Fruit fly (Drosophila melanogaster) whole organism, prepupa: ENCODE data around the gene Cyp12a5.
A peak's percentile ranks its signal among the peaks of the same experiment; 100 is the strongest.

Experiments
- CG6792 ChIP-seq: fragments of 200-800 bp; sonication (Bioruptor generic); optimal IDR thresholded peaks from 3 replicates; lab custom pipeline; 2016; ENCODE audit warnings: missing biosample characterization, missing genetic modification characterization
- CG8119 ChIP-seq: fragments of 200-800 bp; sonication (Bioruptor generic); IDR thresholded peaks from 3 replicates; pipeline ENCODE4 v1.3.6; 2022; ENCODE audit warnings: missing biosample characterization, missing genetic modification characterization
- CG8632 ChIP-seq: fragments of 200-800 bp; sonication (Bioruptor generic); optimal IDR thresholded peaks from 3 replicates; lab custom pipeline; 2016; ENCODE audit warnings: missing biosample characterization, missing genetic modification characterization
- Eip75B ChIP-seq: fragments of 200-800 bp; sonication (Bioruptor generic); optimal IDR thresholded peaks from 3 replicates; lab custom pipeline; 2016; ENCODE audit warnings: missing biosample characterization, missing genetic modification characterization
- Hr39 ChIP-seq: fragments of 200-800 bp; sonication (Bioruptor generic); optimal IDR thresholded peaks from 2 replicates; lab custom pipeline; 2016; ENCODE audit warnings: missing biosample characterization, missing genetic modification characterization
- Met ChIP-seq: fragments of 200-800 bp; sonication (Bioruptor generic); optimal IDR thresholded peaks from 3 replicates; lab custom pipeline; 2016; ENCODE audit warnings: missing biosample characterization, missing genetic modification characterization
- Sox15 ChIP-seq: fragments of 200-800 bp; sonication (Bioruptor generic); optimal IDR thresholded peaks from 3 replicates; lab custom pipeline; 2016; ENCODE audit warnings: missing biosample characterization, missing genetic modification characterization
- eg ChIP-seq: fragments of 200-800 bp; sonication (Bioruptor generic); IDR thresholded peaks from 3 replicates; pipeline ENCODE4 v1.3.6; 2022; ENCODE audit warnings: missing biosample characterization, missing genetic modification characterization
- esn ChIP-seq: fragments of 200-800 bp; sonication (Bioruptor generic); optimal IDR thresholded peaks from 2 replicates; lab custom pipeline; 2016; ENCODE audit warnings: missing biosample characterization, mild to moderate bottlenecking, missing genetic modification characterization, moderate library complexity

DNA sequence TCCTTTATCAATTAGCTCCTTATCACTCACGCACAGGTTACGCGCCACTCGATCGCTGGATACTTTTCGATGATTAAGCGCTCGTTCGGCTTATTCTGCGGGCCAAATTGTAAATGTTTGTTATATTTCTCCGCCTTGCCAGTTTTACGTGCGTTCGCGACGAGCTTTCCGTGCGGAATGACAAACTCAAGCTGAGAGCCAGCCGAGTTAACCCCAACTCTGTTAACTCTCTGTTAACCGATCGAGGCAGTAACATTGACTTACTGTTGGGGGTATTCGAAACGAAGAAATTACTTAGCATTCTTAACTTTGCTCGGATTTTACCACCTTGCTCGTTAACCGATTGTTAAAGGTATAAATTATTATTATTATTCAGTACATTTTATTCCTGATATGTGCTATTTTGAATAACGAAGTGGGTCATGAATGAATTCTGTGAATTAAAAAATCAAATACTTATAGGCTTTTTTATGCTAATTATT lies 21.1 kb downstream of the Cyp12a5 start, which contains the start of gene CG5835:
- no peak for TF ChIP-seq CG6792 (GFP tag; lab: Kevin White, UChicago)
- TF ChIP-seq Sox15 (GFP tag; lab: Kevin White, UChicago), result no peak
- TF ChIP-seq CG8632, result peak; percentile 24
- TF ChIP-seq CG8119, result no peak
- TF ChIP-seq Hr39 (GFP tag; lab: Kevin White, UChicago), result peak; percentile 18
- TF ChIP-seq Eip75B (GFP tag; lab: Kevin White, UChicago), result peak; percentile 28
- TF ChIP-seq Met (GFP tag; lab: Kevin White, UChicago), result peak; percentile 42
- peak; percentile 60 for TF ChIP-seq esn (GFP tag; lab: Kevin White, UChicago)
- 0 out of 3 replicates have a peak, but pooled peaks have one; percentile 34 for TF ChIP-seq eg (GFP tag; lab: Robert Waterston, UW)
